Fruit fly (Drosophila melanogaster): ENCODE data around the gene CG9921.

CG9921 gene

dm6 chrX:16335107-16335642, 1.8 kb upstream of the CG9921 start (continued):
- TF ChIP-seq tap (tag; optimal IDR thresholded peaks at IDR 0.05) (peak; percentile 43), Dp (GFP tag; optimal IDR thresholded peaks at IDR 0.05) (no peak), hbn (GFP tag; IDR thresholded peaks at IDR 0.05; ENCODE audit: partially characterized antibody) (no peak), Ets65A (GFP tag) (peak; percentile 93), Doc2 (GFP tag; IDR thresholded peaks at IDR 0.05) (no peak), Sox102F (GFP tag; optimal IDR thresholded peaks at IDR 0.05) (peak; percentile 77), CG11560 (tag; IDR thresholded peaks at IDR 0.05) (no peak), CG14050 (GFP tag; IDR thresholded peaks at IDR 0.05) (peak; percentile 55; the same call in 2 of the 3 replicates), CG16863 (GFP tag; optimal IDR thresholded peaks at IDR 0.05) (peak; percentile 66), Asciz (GFP tag; optimal IDR thresholded peaks at IDR 0.05) (peak; percentile 32), lilli (GFP tag; optimal IDR thresholded peaks at IDR 0.05) (peak; percentile 87), prd (optimal IDR thresholded peaks at IDR 0.05) (no peak), prd (GFP tag; IDR thresholded peaks at IDR 0.05) (peak; percentile 78), en (GFP tag; optimal IDR thresholded peaks at IDR 0.05) (no peak), dmrt99B (tag; optimal IDR thresholded peaks at IDR 0.05) (peak; percentile 73), CG1603 (tag; optimal IDR thresholded peaks at IDR 0.05) (peak; percentile 37), CG10543 (GFP tag; optimal IDR thresholded peaks at IDR 0.05) (peak; percentile 79), CG12071 (GFP tag; optimal IDR thresholded peaks at IDR 0.05) (peak; percentile 64), mld (GFP tag; IDR thresholded peaks at IDR 0.05; ENCODE audit: partially characterized antibody) (no peak), CG13424 (tag; optimal IDR thresholded peaks at IDR 0.05) (peak; percentile 73), CG14667 (GFP tag; IDR thresholded peaks at IDR 0.05) (no peak; the same call in 1 of the 2 replicates), esg (GFP tag; conservative IDR thresholded peaks at IDR 0.05) (peak; percentile 71), Dek (tag; optimal IDR thresholded peaks at IDR 0.05) (peak; percentile 72), CG17912 (GFP tag; optimal IDR thresholded peaks at IDR 0.05) (no peak), ranshi (GFP tag; IDR thresholded peaks at IDR 0.05) (peak; percentile 62; the same call in 1 of the 2 replicates), CG31224 (GFP tag; IDR thresholded peaks at IDR 0.05) (peak; percentile 61; the same call in 1 of the 2 replicates), Stat92E (GFP tag; optimal IDR thresholded peaks at IDR 0.05) (no peak), lab (GFP tag; optimal IDR thresholded peaks at IDR 0.05) (peak; percentile 84), dpn (GFP tag; optimal IDR thresholded peaks at IDR 0.05) (peak; percentile 73 to 80), CG3065 (GFP tag; optimal IDR thresholded peaks at IDR 0.05) (peak; percentile 11), p53 (GFP tag; optimal IDR thresholded peaks at IDR 0.05) (peak; percentile 53), CHES-1-like (GFP tag; optimal IDR thresholded peaks at IDR 0.05) (peak; percentile 73), gce (GFP tag; IDR thresholded peaks at IDR 0.05) (peak; percentile 61; the same call in 2 of the 3 replicates), NC2α (GFP tag; optimal IDR thresholded peaks at IDR 0.05) (no peak), bigmax (GFP tag; optimal IDR thresholded peaks at IDR 0.05) (no peak), nerfin-1 (tag; optimal IDR thresholded peaks at IDR 0.05) (no peak), br (optimal IDR thresholded peaks at IDR 0.05) (no peak), CG17612 (GFP tag; IDR thresholded peaks at IDR 0.05) (peak; percentile 45; the same call in 1 of the 2 replicates), CG34376 (GFP tag; optimal IDR thresholded peaks at IDR 0.05) (peak; percentile 60), ci (GFP tag; IDR thresholded peaks at IDR 0.05) (peak; percentile 90), CG1832 (GFP tag; optimal IDR thresholded peaks at IDR 0.05) (no peak), CG12236 (GFP tag; optimal IDR thresholded peaks at IDR 0.05) (peak; percentile 42), exex (tag; optimal IDR thresholded peaks at IDR 0.05) (peak; percentile 34), zfh1 (GFP tag; IDR thresholded peaks at IDR 0.05) (peak; percentile 78), CG18599 (GFP tag; optimal IDR thresholded peaks at IDR 0.05) (peak; percentile 82), Adf1 (GFP tag; IDR thresholded peaks at IDR 0.05) (peak; percentile 22; the same call in 1 of the 2 replicates), org-1 (GFP tag; optimal IDR thresholded peaks at IDR 0.05) (peak; percentile 54), Vsx1 (GFP tag; optimal IDR thresholded peaks at IDR 0.05) (peak; percentile 65), bbx (GFP tag; IDR thresholded peaks at IDR 0.05; ENCODE audit: partially characterized antibody) (no peak), dati (GFP tag; IDR thresholded peaks at IDR 0.05) (no peak)
